Worm (Caenorhabditis elegans): ENCODE data around the gene mdh-1.

DNA sequence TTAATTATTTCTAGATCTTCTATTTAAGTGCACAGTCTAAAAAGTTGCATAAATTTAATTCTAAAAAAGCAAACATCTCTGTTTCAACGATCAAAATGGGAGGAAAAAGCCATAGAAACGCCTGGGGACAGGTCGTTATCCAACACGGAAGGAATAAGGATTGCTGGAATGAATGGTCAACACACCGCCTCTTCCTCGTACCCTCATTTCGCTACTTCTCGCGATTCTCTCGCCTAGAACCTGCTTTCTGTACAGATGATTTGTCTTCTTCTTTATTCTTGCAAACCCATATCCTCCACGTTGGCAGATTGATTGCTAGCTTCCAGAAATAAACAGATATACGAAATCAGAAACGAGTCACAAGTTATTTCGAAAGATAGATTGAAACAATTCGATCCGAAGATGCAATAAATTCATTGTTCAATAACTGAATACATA lies 1.4 kb downstream of the mdh-1 start, which contains the start of gene dpy-11:
- TF ChIP-seq pqm-1 (tag; optimal IDR thresholded peaks at IDR 0.05) (no peak), ama-1 (optimal IDR thresholded peaks at IDR 0.05) (no peak), ceh-48 (tag; optimal IDR thresholded peaks at IDR 0.05) (no peak), ceh-18 (tag; optimal IDR thresholded peaks at IDR 0.05) (no peak), tbx-7 (tag; optimal IDR thresholded peaks at IDR 0.05) (no peak), nhr-11 (tag; optimal IDR thresholded peaks at IDR 0.05) (no peak), dve-1 (tag; optimal IDR thresholded peaks at IDR 0.05) (no peak), unc-86 (tag; optimal IDR thresholded peaks at IDR 0.05) (no peak)
